Worm (Caenorhabditis elegans): ENCODE measurements around the gene F09F9.5.

- TF ChIP-seq ceh-8 (GFP tag; optimal IDR thresholded peaks at IDR 0.05) (no peak), efl-1 (optimal IDR thresholded peaks at IDR 0.05) (no peak), efl-1 (GFP tag; optimal IDR thresholded peaks at IDR 0.05 in 1 of 2) (no peak), C04F5.9 (tag; optimal IDR thresholded peaks at IDR 0.05) (no peak), elt-2 (tag; optimal IDR thresholded peaks at IDR 0.05) (no peak), elt-3 (tag; optimal IDR thresholded peaks at IDR 0.05) (no peak), snpc-4 (tag; optimal IDR thresholded peaks at IDR 0.05) (no peak)
Observed at ce11 chrX:4138413-4139193, 20.9 kb downstream of the F09F9.5 start.

Data from whole organism, L1 larva.